Worm (Caenorhabditis elegans): ENCODE results near the gene C04E6.5.

The C04E6.5 gene

ce11 chrV:5876966-5877365 lies 25.0 kb upstream of the C04E6.5 start:
- TF ChIP-seq F44E2.7 (GFP tag; IDR thresholded peaks at IDR 0.05) (no peak), aha-1 (tag) (peak; percentile 27), lim-7 (GFP tag; IDR thresholded peaks at IDR 0.05) (no peak), tag-97 (GFP tag; IDR thresholded peaks at IDR 0.05) (no peak), F37D6.2 (tag; optimal IDR thresholded peaks at IDR 0.05) (no peak), unc-62 (GFP tag; optimal IDR thresholded peaks at IDR 0.05 in 1 of 2) (peak in 1 of 2 experiments; percentile 90), unc-62 (tag; optimal IDR thresholded peaks at IDR 0.05) (no peak), fkh-10 (GFP tag; optimal IDR thresholded peaks at IDR 0.05) (no peak)

- no peak for TF ChIP-seq ztf-7 (tag; optimal IDR thresholded peaks at IDR 0.05)
- no peak for TF ChIP-seq spr-1 (tag; optimal IDR thresholded peaks at IDR 0.05)
- no peak for TF ChIP-seq lin-39 (tag; optimal IDR thresholded peaks at IDR 0.05)
- TF ChIP-seq ZK546.5 (tag; optimal IDR thresholded peaks at IDR 0.05) = no peak
- TF ChIP-seq lin-13 (GFP tag; optimal IDR thresholded peaks at IDR 0.05) = no peak
- TF ChIP-seq snpc-1.2 (GFP tag; IDR thresholded peaks at IDR 0.05) = no peak
- no peak for TF ChIP-seq hif-1 (tag; optimal IDR thresholded peaks at IDR 0.05)
- no peak for TF ChIP-seq F49E8.2 (tag; optimal IDR thresholded peaks at IDR 0.05; ENCODE audit: borderline replicate concordance)
- no peak for TF ChIP-seq daf-12 (tag; optimal IDR thresholded peaks at IDR 0.05)
- no peak for TF ChIP-seq nhr-111 (GFP tag; optimal IDR thresholded peaks at IDR 0.05)
- no peak for TF ChIP-seq pha-4 (GFP tag; IDR thresholded peaks at IDR 0.05)
- no peak for TF ChIP-seq pha-4 (tag; optimal IDR thresholded peaks at IDR 0.05)
- TF ChIP-seq fos-1 (tag; optimal IDR thresholded peaks at IDR 0.05) = no peak
- TF ChIP-seq R02D3.7 (tag; optimal IDR thresholded peaks at IDR 0.05) = no peak
- TF ChIP-seq dmd-6 (GFP tag; IDR thresholded peaks at IDR 0.05) = no peak
- TF ChIP-seq F26F4.8 (GFP tag; conservative IDR thresholded peaks at IDR 0.05) = no peak
Measured at ce11 chrV:5880064-5880463, 21.9 kb upstream of the C04E6.5 start, which contains the start of gene C02G6.3. Gene C02G6.3, plus strand, starts transcription at chrV:5880364.

ce11 chrV:5882429-5882828 lies 19.5 kb upstream of the C04E6.5 start:
- TF ChIP-seq pqm-1 (tag; optimal IDR thresholded peaks at IDR 0.05) = peak; percentile 2
- TF ChIP-seq Y48G9A.11 (GFP tag; IDR thresholded peaks at IDR 0.05) = no peak

- no peak for TF ChIP-seq madf-5 (GFP tag; IDR thresholded peaks at IDR 0.05)
- TF ChIP-seq cey-2 (tag; optimal IDR thresholded peaks at IDR 0.05; ENCODE audit: borderline replicate concordance, insufficient read depth) = no peak
- TF ChIP-seq zag-1 (tag; optimal IDR thresholded peaks at IDR 0.05) = no peak
Measured at ce11 chrV:5883735-5884134, 18.2 kb upstream of the C04E6.5 start, which contains the start of gene C04E6.8. Gene C04E6.8, minus strand, starts transcription at chrV:5883835.

ce11 chrV:5888820-5889219 lies 13.1 kb upstream of the C04E6.5 start:
- TF ChIP-seq ceh-28 (tag; optimal IDR thresholded peaks at IDR 0.05) (no peak), ceh-20 (GFP tag; IDR thresholded peaks at IDR 0.05) (peak; percentile 45; the same call in 1 of the 2 replicates), unc-62 (GFP tag; optimal IDR thresholded peaks at IDR 0.05 in 1 of 2) (peak in 1 of 2 experiments; percentile 25), unc-62 (tag; optimal IDR thresholded peaks at IDR 0.05) (no peak), zfp-2 (tag; optimal IDR thresholded peaks at IDR 0.05) (no peak), vab-7 (GFP tag; IDR thresholded peaks at IDR 0.05) (no peak), ces-1 (GFP tag; optimal IDR thresholded peaks at IDR 0.05) (no peak)

DNA sequence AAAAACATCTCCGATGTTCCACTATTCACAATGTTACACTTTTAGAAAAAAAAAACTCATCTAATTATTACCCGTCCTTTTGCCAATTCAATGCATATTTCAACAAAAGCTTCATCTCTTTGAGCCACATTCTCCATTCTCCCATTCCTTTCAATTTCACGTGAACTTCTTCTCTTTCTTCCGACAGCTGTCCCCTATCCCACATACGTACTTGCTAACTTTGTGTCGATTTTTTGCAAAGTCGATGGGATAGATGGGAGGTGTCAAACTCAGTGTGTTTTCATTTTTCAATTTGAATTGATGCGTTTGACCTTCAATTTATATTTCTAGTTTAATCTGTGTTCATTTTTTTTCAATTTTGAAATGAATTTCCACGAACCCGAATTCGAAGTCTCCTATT lies 10.7 kb upstream of the C04E6.5 start:
- TF ChIP-seq arid-1 (GFP tag; conservative IDR thresholded peaks at IDR 0.05) (no peak), F44E2.7 (GFP tag; IDR thresholded peaks at IDR 0.05) (no peak), daf-16 (GFP tag; optimal IDR thresholded peaks at IDR 0.05) (no peak), daf-16 (tag; optimal IDR thresholded peaks at IDR 0.05) (no peak), mdt-29 (GFP tag; IDR thresholded peaks at IDR 0.05) (no peak), aha-1 (tag) (peak; percentile 90), nhr-6 (tag; optimal IDR thresholded peaks at IDR 0.05) (no peak), unc-62 (GFP tag; optimal IDR thresholded peaks at IDR 0.05 in 1 of 2) (peak in 1 of 2 experiments; percentile 17), unc-62 (tag; optimal IDR thresholded peaks at IDR 0.05) (no peak)

Data from whole organism, L4 larva.